Fruit fly (Drosophila melanogaster) whole organism, embryonic: Measurements from ENCODE around the gene Plod.

ENCODE experiments used
- Abd-B ChIP-seq: fragments of 200-800 bp; sonication (Bioruptor generic); optimal IDR thresholded peaks from 2 replicates; lab custom pipeline; 2018; ENCODE audit warnings: missing biosample characterization, mild to moderate bottlenecking, missing genetic modification characterization, moderate library complexity
- CG10366 ChIP-seq: fragments of 200-800 bp; sonication (Bioruptor generic); IDR thresholded peaks from 2 replicates; pipeline ENCODE4 v1.3.6; 2022; ENCODE audit warnings: missing biosample characterization, missing genetic modification characterization
- CG14441 ChIP-seq: fragments of 200-800 bp; sonication (Bioruptor generic); IDR thresholded peaks from 2 replicates; pipeline ENCODE4 v1.3.6; 2022; ENCODE audit warnings: missing biosample characterization, missing genetic modification characterization
- CG17385 ChIP-seq: fragments of 200-800 bp; sonication (Bioruptor generic); optimal IDR thresholded peaks from 3 replicates; lab custom pipeline; 2018; ENCODE audit warnings: missing biosample characterization, mild to moderate bottlenecking, missing genetic modification characterization
- CG18764 ChIP-seq: fragments of 200-800 bp; sonication (Bioruptor generic); optimal IDR thresholded peaks from 3 replicates; lab custom pipeline; 2016; ENCODE audit warnings: missing biosample characterization, missing genetic modification characterization
- CG32767 ChIP-seq: fragments of 200-800 bp; sonication (Bioruptor generic); IDR thresholded peaks from 2 replicates; pipeline ENCODE4 v1.3.6; 2022; ENCODE audit warnings: missing biosample characterization, missing genetic modification characterization
- CG4820 ChIP-seq: fragments of 200-800 bp; sonication (Bioruptor generic); optimal IDR thresholded peaks from 3 replicates; lab custom pipeline; 2016; ENCODE audit warnings: missing biosample characterization, missing genetic modification characterization
- CG5245 ChIP-seq: fragments of 200-800 bp; sonication (Bioruptor generic); optimal IDR thresholded peaks from 3 replicates; lab custom pipeline; 2016; ENCODE audit warnings: missing biosample characterization, missing genetic modification characterization
- CG6272 ChIP-seq: fragments of 200-800 bp; sonication (Bioruptor generic); IDR thresholded peaks from 2 replicates; pipeline ENCODE4 v1.3.6; 2022; ENCODE audit warnings: missing biosample characterization, missing genetic modification characterization
- CG6689 ChIP-seq: fragments of 200-800 bp; sonication (Bioruptor generic); IDR thresholded peaks from 2 replicates; pipeline ENCODE4 v1.3.6; 2022; ENCODE audit warnings: missing biosample characterization, missing genetic modification characterization
- CG7839 ChIP-seq: fragments of 200-800 bp; sonication (Bioruptor generic); optimal IDR thresholded peaks from 3 replicates; lab custom pipeline; 2018; ENCODE audit warnings: missing biosample characterization, mild to moderate bottlenecking, missing genetic modification characterization, moderate library complexity
- CG8290 ChIP-seq, 3 experiments: fragments of 200-800 bp; sonication (Bioruptor generic); optimal IDR thresholded peaks; 2 replicates each; lab custom pipeline; 2016 to 2019; ENCODE audit warnings: missing biosample characterization in 3 of 3, missing genetic modification characterization in 3 of 3, mild to moderate bottlenecking in 2 of 3, moderate library complexity in 1 of 3
- CG8765 ChIP-seq: fragments of 200-800 bp; sonication (Bioruptor generic); IDR thresholded peaks from 2 replicates; pipeline ENCODE4 v1.3.6; 2022; ENCODE audit warnings: missing biosample characterization, missing genetic modification characterization
- CG9876 ChIP-seq: fragments of 200-800 bp; sonication (Bioruptor generic); optimal IDR thresholded peaks from 2 replicates; lab custom pipeline; 2016; ENCODE audit warnings: missing biosample characterization, missing genetic modification characterization
- CHES-1-like ChIP-seq: fragments of 200-800 bp; sonication (Bioruptor generic); optimal IDR thresholded peaks from 2 replicates; lab custom pipeline; 2016; ENCODE audit warnings: missing biosample characterization, missing genetic modification characterization
- Camta ChIP-seq: fragments of 200-800 bp; sonication (Bioruptor generic); optimal IDR thresholded peaks from 2 replicates; lab custom pipeline; 2016; ENCODE audit warnings: missing biosample characterization, missing genetic modification characterization
- Elba2 ChIP-seq: fragments of 200-800 bp; sonication (Bioruptor generic); optimal IDR thresholded peaks from 3 replicates; lab custom pipeline; 2016; ENCODE audit warnings: missing biosample characterization, missing genetic modification characterization
- Kr ChIP-seq: fragments of 200-800 bp; sonication (Bioruptor generic); optimal IDR thresholded peaks from 2 replicates; lab custom pipeline; 2017; ENCODE audit warnings: missing biosample characterization, mild to moderate bottlenecking, missing genetic modification characterization
- Med ChIP-seq: fragments of 200-800 bp; sonication (Bioruptor generic); peaks from one replicate; lab custom pipeline; 2016; ENCODE audit warnings: missing biosample characterization, missing genetic modification characterization, mild to moderate bottlenecking, inconsistent platforms, moderate library complexity
- Nf-YB ChIP-seq: fragments of 200-800 bp; sonication (Bioruptor generic); optimal IDR thresholded peaks from 3 replicates; lab custom pipeline; 2019; ENCODE audit warnings: missing biosample characterization, mild to moderate bottlenecking, missing genetic modification characterization, moderate library complexity
- Oli ChIP-seq: fragments of 200-800 bp; sonication (Bioruptor generic); optimal IDR thresholded peaks from 2 replicates; lab custom pipeline; 2018; ENCODE audit warnings: missing biosample characterization, mild to moderate bottlenecking, missing genetic modification characterization, moderate library complexity
- Scr ChIP-seq: fragments of 200-800 bp; sonication (Bioruptor generic); IDR thresholded peaks from 2 replicates; pipeline ENCODE4 v1.3.6; 2022; ENCODE audit warnings: missing biosample characterization, missing genetic modification characterization; ENCODE audit not compliant: partially characterized antibody
- Sin3A ChIP-seq: fragments of >200 bp; optimal IDR thresholded peaks from 2 replicates; lab custom pipeline; 2018
- al ChIP-seq: fragments of 200-800 bp; sonication (Bioruptor generic); IDR thresholded peaks from 2 replicates; pipeline ENCODE4 v1.3.6; 2022; ENCODE audit warnings: missing biosample characterization, missing genetic modification characterization
- btn ChIP-seq: fragments of 200-800 bp; sonication (Bioruptor generic); optimal IDR thresholded peaks from 2 replicates; lab custom pipeline; 2016; ENCODE audit warnings: missing biosample characterization, missing genetic modification characterization
- cas ChIP-seq: fragments of 200-800 bp; sonication (Bioruptor generic); IDR thresholded peaks from 2 replicates; pipeline ENCODE4 v1.3.6; 2022; ENCODE audit warnings: missing biosample characterization, missing genetic modification characterization
- dan ChIP-seq: fragments of 200-800 bp; sonication (Bioruptor generic); IDR thresholded peaks from 2 replicates; pipeline ENCODE4 v1.3.6; 2022; ENCODE audit warnings: missing biosample characterization, missing genetic modification characterization
- dimm ChIP-seq: fragments of 200-800 bp; sonication (Bioruptor generic); IDR thresholded peaks from 2 replicates; pipeline ENCODE4 v1.3.6; 2022; ENCODE audit warnings: missing biosample characterization, missing genetic modification characterization
- dysf ChIP-seq: fragments of 200-800 bp; sonication (Bioruptor generic); IDR thresholded peaks from 3 replicates; pipeline ENCODE4 v1.3.6; 2022; ENCODE audit warnings: missing biosample characterization, missing genetic modification characterization
- fd96Cb ChIP-seq: fragments of 200-800 bp; sonication (Bioruptor generic); optimal IDR thresholded peaks from 2 replicates; lab custom pipeline; 2018; ENCODE audit warnings: missing biosample characterization, mild to moderate bottlenecking, missing genetic modification characterization, moderate library complexity
- gfzf ChIP-seq: fragments of 200-800 bp; sonication (Bioruptor generic); optimal IDR thresholded peaks from 2 replicates; lab custom pipeline; 2016; ENCODE audit warnings: missing biosample characterization, mild to moderate bottlenecking, missing genetic modification characterization, moderate library complexity
- hbn ChIP-seq: fragments of 200-800 bp; sonication (Bioruptor generic); IDR thresholded peaks from 2 replicates; pipeline ENCODE4 v1.3.6; 2022; ENCODE audit warnings: missing biosample characterization, missing genetic modification characterization; ENCODE audit not compliant: partially characterized antibody
- hth ChIP-seq: fragments of >200 bp; optimal IDR thresholded peaks from 2 replicates; lab custom pipeline; 2017; ENCODE audit warnings: inconsistent platforms
- kay ChIP-seq: fragments of 200-800 bp; sonication (Bioruptor generic); optimal IDR thresholded peaks from 2 replicates; lab custom pipeline; 2016; ENCODE audit warnings: missing biosample characterization, missing genetic modification characterization
- ken ChIP-seq: fragments of 200-800 bp; sonication (Bioruptor generic); IDR thresholded peaks from 3 replicates; pipeline ENCODE4 v1.3.6; 2022; ENCODE audit warnings: missing biosample characterization, missing genetic modification characterization
- lmd ChIP-seq: fragments of 200-800 bp; sonication (Bioruptor generic); IDR thresholded peaks from 2 replicates; pipeline ENCODE4 v1.3.6; 2022; ENCODE audit warnings: missing biosample characterization, missing genetic modification characterization
- lola ChIP-seq, 3 experiments: fragments of >200 bp in 2 of 3; fragments of 200-800 bp in 1 of 3; sonication (Bioruptor generic) in 1 of 3; optimal IDR thresholded peaks; 2 replicates each; lab custom pipeline; 2017 to 2019; ENCODE audit warnings: missing biosample characterization in 3 of 3, missing genetic modification characterization in 3 of 3, mild to moderate bottlenecking in 1 of 3, moderate library complexity in 1 of 3
- mld ChIP-seq: fragments of 200-800 bp; sonication (Bioruptor generic); IDR thresholded peaks from 3 replicates; pipeline ENCODE4 v1.3.6; 2022; ENCODE audit warnings: missing biosample characterization, missing genetic modification characterization; ENCODE audit not compliant: partially characterized antibody
- nerfin-2 ChIP-seq: fragments of 200-800 bp; sonication (Bioruptor generic); IDR thresholded peaks from 2 replicates; pipeline ENCODE4 v1.3.6; 2022; ENCODE audit warnings: missing biosample characterization, missing genetic modification characterization; ENCODE audit not compliant: partially characterized antibody
- pros ChIP-seq: fragments of 200-800 bp; sonication (Bioruptor generic); optimal IDR thresholded peaks from 3 replicates; lab custom pipeline; 2019; ENCODE audit warnings: missing biosample characterization, mild to moderate bottlenecking, missing genetic modification characterization, moderate library complexity
- ro ChIP-seq: fragments of 200-800 bp; sonication (Bioruptor generic); IDR thresholded peaks from 2 replicates; pipeline ENCODE4 v1.3.6; 2022; ENCODE audit warnings: missing biosample characterization, missing genetic modification characterization
- slp2 ChIP-seq: fragments of 200-800 bp; sonication (Bioruptor generic); optimal IDR thresholded peaks from 2 replicates; lab custom pipeline; 2016; ENCODE audit warnings: missing biosample characterization, missing genetic modification characterization
- sqz ChIP-seq: fragments of 200-800 bp; sonication (Bioruptor generic); optimal IDR thresholded peaks from 3 replicates; lab custom pipeline; 2018; ENCODE audit warnings: missing biosample characterization, mild to moderate bottlenecking, missing genetic modification characterization
- tap ChIP-seq: fragments of 200-800 bp; optimal IDR thresholded peaks from 3 replicates; lab custom pipeline; 2019; ENCODE audit warnings: missing biosample characterization, mild to moderate bottlenecking, missing genetic modification characterization, moderate library complexity
- tin ChIP-seq: fragments of 200-800 bp; sonication (Bioruptor generic); optimal IDR thresholded peaks from 3 replicates; lab custom pipeline; 2016; ENCODE audit warnings: missing biosample characterization, missing genetic modification characterization
- tio ChIP-seq: fragments of 200-800 bp; sonication (Bioruptor generic); optimal IDR thresholded peaks from 2 replicates; lab custom pipeline; 2017; ENCODE audit warnings: missing biosample characterization, missing genetic modification characterization, inconsistent platforms
- vnd ChIP-seq: fragments of 200-800 bp; sonication (Bioruptor generic); IDR thresholded peaks from 3 replicates; pipeline ENCODE4 v1.3.6; 2022; ENCODE audit warnings: missing biosample characterization, missing genetic modification characterization; ENCODE audit not compliant: partially characterized antibody
- wek ChIP-seq: fragments of 200-800 bp; sonication (Bioruptor generic); optimal IDR thresholded peaks from 3 replicates; lab custom pipeline; 2018; ENCODE audit warnings: missing biosample characterization, mild to moderate bottlenecking, missing genetic modification characterization, moderate library complexity
- zf30C ChIP-seq: fragments of 200-800 bp; sonication (Bioruptor generic); optimal IDR thresholded peaks from 3 replicates; lab custom pipeline; 2018; ENCODE audit warnings: missing biosample characterization, mild to moderate bottlenecking, missing genetic modification characterization

The Plod gene

dm6 chr3L:11148478-11149251, 57.2 kb downstream of the Plod start (continued):
- TF ChIP-seq CG32767 (GFP tag; lab: Robert Waterston, UW) = peak; percentile 39; the same call in 1 of the 2 replicates
- peak; percentile 41 for TF ChIP-seq CG4820 (GFP tag; lab: Kevin White, UChicago)
- peak; percentile 30 for TF ChIP-seq CG18764 (GFP tag; lab: Kevin White, UChicago)
- TF ChIP-seq kay (GFP tag; lab: Kevin White, UChicago) = no peak
- TF ChIP-seq zf30C (GFP tag; lab: Kevin White, UChicago) = no peak
- peak; percentile 33; the same call in 1 of the 2 replicates for TF ChIP-seq al (GFP tag; lab: Robert Waterston, UW)
- TF ChIP-seq CG14441 = peak; percentile 49; the same call in 1 of the 2 replicates
- TF ChIP-seq sqz (GFP tag; lab: Kevin White, UChicago) = no peak
- TF ChIP-seq Abd-B (GFP tag; lab: Kevin White, UChicago) = peak; percentile 6
- TF ChIP-seq dysf = peak; percentile 70
- TF ChIP-seq tio (GFP tag; lab: Kevin White, UChicago) = no peak
- no peak for TF ChIP-seq btn
- peak; percentile 63 for TF ChIP-seq fd96Cb (tag; lab: Kevin White, UChicago)
- peak in 1 of 3 experiments; percentile 48 for TF ChIP-seq lola (GFP tag; optimal IDR thresholded peaks at IDR 0.05; lab: Kevin White, UChicago)
- TF ChIP-seq ken (GFP tag; lab: Robert Waterston, UW) = no peak
- no peak for TF ChIP-seq gfzf (GFP tag; lab: Kevin White, UChicago)
- no peak for TF ChIP-seq Scr (GFP tag; lab: Robert Waterston, UW)
- TF ChIP-seq Kr (GFP tag; lab: Kevin White, UChicago) = no peak
- peak; percentile 47; the same call in 1 of the 2 replicates for TF ChIP-seq lmd
- peak; percentile 57; the same call in 1 of the 2 replicates for TF ChIP-seq CG6689
- no peak for TF ChIP-seq vnd
- TF ChIP-seq cas (GFP tag; lab: Robert Waterston, UW) = no peak
- TF ChIP-seq Elba2 = no peak
- no peak for TF ChIP-seq dan (GFP tag; lab: Robert Waterston, UW)
- no peak for TF ChIP-seq ro
- TF ChIP-seq Sin3A (lab: Kevin White, UChicago) = no peak
- peak; percentile 29 for TF ChIP-seq CG17385 (GFP tag; lab: Kevin White, UChicago)
- TF ChIP-seq Med = no peak
- TF ChIP-seq pros (GFP tag; lab: Kevin White, UChicago) = peak; percentile 26
- peak; percentile 42 for TF ChIP-seq tap
- TF ChIP-seq CG5245 = peak; percentile 18
- TF ChIP-seq CG10366 = peak; percentile 26; the same call in 1 of the 2 replicates
- peak; percentile 25 for TF ChIP-seq tin (GFP tag; lab: Kevin White, UChicago)
- TF ChIP-seq CG7839 (tag; lab: Kevin White, UChicago) = peak; percentile 45
- TF ChIP-seq hbn (GFP tag; lab: Robert Waterston, UW) = no peak
- no peak for TF ChIP-seq wek
- TF ChIP-seq CHES-1-like = no peak
- TF ChIP-seq CG6272 (GFP tag; lab: Robert Waterston, UW) = no peak
- no peak for TF ChIP-seq Nf-YB (GFP tag; lab: Kevin White, UChicago)
- no peak for TF ChIP-seq Camta
- TF ChIP-seq CG9876 (GFP tag; lab: Kevin White, UChicago) = no peak
- TF ChIP-seq Oli = peak; percentile 53
- no peak for TF ChIP-seq dimm (GFP tag; lab: Robert Waterston, UW)
- no peak for TF ChIP-seq CG8290 (GFP tag; optimal IDR thresholded peaks at IDR 0.05; lab: Kevin White, UChicago)
- no peak for TF ChIP-seq CG8290 (tag; optimal IDR thresholded peaks at IDR 0.05; lab: Kevin White, UChicago)
- TF ChIP-seq nerfin-2 (GFP tag; lab: Robert Waterston, UW) = no peak
- no peak for TF ChIP-seq CG8765 (GFP tag; lab: Robert Waterston, UW)
- TF ChIP-seq hth (lab: Kevin White, UChicago) = no peak
- no peak for TF ChIP-seq mld (GFP tag; lab: Robert Waterston, UW)
- TF ChIP-seq slp2 (GFP tag; lab: Kevin White, UChicago) = no peak
